Fruit fly (Drosophila melanogaster): ENCODE data around the gene CG33310.

CG33310 gene

DNA sequence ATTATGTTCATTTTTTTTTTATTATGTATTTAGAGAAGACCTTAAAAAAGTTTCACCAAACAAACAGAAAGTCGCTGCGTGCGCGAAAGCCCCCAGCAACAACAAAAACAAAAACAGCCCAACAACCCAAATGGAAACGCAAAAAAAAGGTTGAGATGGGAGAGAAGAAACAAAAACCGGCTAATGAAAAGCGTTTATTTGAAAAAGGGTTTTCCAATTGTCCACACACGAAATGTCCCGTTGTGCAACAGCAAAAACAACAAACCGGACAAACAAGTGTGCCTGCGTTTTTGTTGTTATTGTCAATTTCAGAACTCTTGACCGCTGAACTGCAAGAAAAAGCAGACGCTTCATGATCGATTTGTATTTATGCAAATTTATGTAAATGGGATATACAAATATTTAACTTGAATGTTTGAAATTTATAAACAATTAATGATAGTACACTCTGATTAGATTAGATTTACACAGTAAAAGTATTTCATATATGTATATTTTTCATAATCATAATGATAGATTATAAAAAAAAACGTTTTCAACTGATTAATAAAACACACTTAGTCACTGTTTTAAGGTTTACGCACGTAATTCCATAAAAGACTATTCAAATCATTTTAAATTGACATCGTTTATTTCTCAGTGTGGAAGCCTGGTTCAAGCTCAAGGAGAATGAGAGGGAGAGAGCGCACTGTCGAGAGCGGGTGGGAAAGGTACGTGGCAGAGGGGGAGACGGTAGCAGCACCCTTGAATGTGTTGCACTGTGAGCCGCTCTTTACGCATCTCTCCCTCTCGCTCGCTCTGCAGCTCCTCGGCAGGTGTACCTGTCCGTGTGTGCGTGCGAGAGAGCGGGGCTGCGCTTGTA is 29.9 kb downstream of the CG33310 start (continued):
- TF ChIP-seq CG17568 (GFP tag; optimal IDR thresholded peaks at IDR 0.05) (peak; percentile 25), Nf-YB (GFP tag; optimal IDR thresholded peaks at IDR 0.05) (peak; percentile 71), corto (GFP tag; optimal IDR thresholded peaks at IDR 0.05) (peak; percentile 67), CG10462 (GFP tag; optimal IDR thresholded peaks at IDR 0.05) (no peak), abd-A (tag; optimal IDR thresholded peaks at IDR 0.05) (no peak), Dref (GFP tag; IDR thresholded peaks at IDR 0.05) (no peak), dati (GFP tag; IDR thresholded peaks at IDR 0.05) (no peak), CG10147 (GFP tag; optimal IDR thresholded peaks at IDR 0.05) (peak; percentile 52), CG9727 (GFP tag; optimal IDR thresholded peaks at IDR 0.05) (peak; percentile 95), CoRest (tag; optimal IDR thresholded peaks at IDR 0.05) (peak; percentile 80), CG10565 (GFP tag; optimal IDR thresholded peaks at IDR 0.05) (no peak), CG4404 (GFP tag; IDR thresholded peaks at IDR 0.05) (peak; percentile 58), pan (optimal IDR thresholded peaks at IDR 0.05) (no peak), pan (GFP tag; optimal IDR thresholded peaks at IDR 0.05 in 1 of 2, IDR thresholded peaks at IDR 0.05 in 1 of 2) (peak in 1 of 2 experiments; percentile 78), fd64A (GFP tag; optimal IDR thresholded peaks at IDR 0.05) (no peak), jumu (GFP tag; optimal IDR thresholded peaks at IDR 0.05) (no peak), Lhr (GFP tag; optimal IDR thresholded peaks at IDR 0.05) (peak; percentile 29), Meics (GFP tag; optimal IDR thresholded peaks at IDR 0.05) (peak; percentile 74), chinmo (GFP tag; IDR thresholded peaks at IDR 0.05; ENCODE audit: partially characterized antibody) (peak; percentile 89), CG14050 (GFP tag; IDR thresholded peaks at IDR 0.05) (peak; percentile 69), danr (GFP tag; IDR thresholded peaks at IDR 0.05) (peak; percentile 50; the same call in 1 of the 2 replicates), pros (GFP tag; optimal IDR thresholded peaks at IDR 0.05) (no peak), CG18262 (tag; optimal IDR thresholded peaks at IDR 0.05) (peak; percentile 92), CG8478 (optimal IDR thresholded peaks at IDR 0.05) (peak; percentile 75), CG5245 (GFP tag; optimal IDR thresholded peaks at IDR 0.05) (peak; percentile 75), caup (GFP tag; optimal IDR thresholded peaks at IDR 0.05; ENCODE audit: severe bottlenecking) (peak; percentile 55), fru (optimal IDR thresholded peaks at IDR 0.05) (no peak), Usf (GFP tag; optimal IDR thresholded peaks at IDR 0.05) (peak; percentile 62), h (optimal IDR thresholded peaks at IDR 0.05) (no peak), repo (GFP tag; optimal IDR thresholded peaks at IDR 0.05) (no peak), CG14441 (GFP tag; IDR thresholded peaks at IDR 0.05) (no peak), CG17912 (GFP tag; optimal IDR thresholded peaks at IDR 0.05) (no peak), usp (GFP tag; optimal IDR thresholded peaks at IDR 0.05) (no peak), CG30020 (tag; optimal IDR thresholded peaks at IDR 0.05) (peak; percentile 27), CG5180 (GFP tag; optimal IDR thresholded peaks at IDR 0.05) (peak; percentile 67), ranshi (GFP tag; IDR thresholded peaks at IDR 0.05) (peak; percentile 75), pfk (GFP tag; optimal IDR thresholded peaks at IDR 0.05) (no peak), CG6689 (GFP tag; IDR thresholded peaks at IDR 0.05) (peak; percentile 87), psq (GFP tag; optimal IDR thresholded peaks at IDR 0.05) (peak; percentile 37), vfl (GFP tag; optimal IDR thresholded peaks at IDR 0.05) (peak; percentile 34), CG11560 (tag; IDR thresholded peaks at IDR 0.05) (no peak), ci (GFP tag; IDR thresholded peaks at IDR 0.05) (peak; percentile 83), grau (tag; optimal IDR thresholded peaks at IDR 0.05) (peak; percentile 68), gsb-n (tag; optimal IDR thresholded peaks at IDR 0.05) (peak; percentile 78), emc (GFP tag; optimal IDR thresholded peaks at IDR 0.05) (no peak), CG34376 (GFP tag; optimal IDR thresholded peaks at IDR 0.05) (no peak), CG1602 (GFP tag; optimal IDR thresholded peaks at IDR 0.05) (peak; percentile 69), pho (GFP tag; optimal IDR thresholded peaks at IDR 0.05) (peak; percentile 25), CG8944 (GFP tag; optimal IDR thresholded peaks at IDR 0.05) (no peak), CG12219 (GFP tag; optimal IDR thresholded peaks at IDR 0.05) (peak; percentile 53), Rx (GFP tag; IDR thresholded peaks at IDR 0.05) (no peak; the same call in 1 of the 2 replicates)
